Fruit fly (Drosophila melanogaster) whole organism, embryonic: ENCODE data around the gene CG44362.
A peak's percentile ranks its signal among the peaks of the same experiment; 100 is the strongest.

Experiments
- C15 ChIP-seq: fragments of 200-800 bp; sonication (Bioruptor generic); IDR thresholded peaks from 3 replicates; pipeline ENCODE4 v1.3.6; 2022; ENCODE audit warnings: missing biosample characterization, missing genetic modification characterization
- CG10979 ChIP-seq: fragments of 200-800 bp; sonication (Bioruptor generic); optimal IDR thresholded peaks from 2 replicates; lab custom pipeline; 2018; ENCODE audit warnings: missing biosample characterization, mild to moderate bottlenecking, missing genetic modification characterization, moderate library complexity
- CG11085 ChIP-seq: fragments of 200-800 bp; sonication (Bioruptor generic); IDR thresholded peaks from 2 replicates; pipeline ENCODE4 v1.3.6; 2022; ENCODE audit warnings: missing biosample characterization, missing genetic modification characterization
- CG11504 ChIP-seq: fragments of 200-800 bp; sonication (Bioruptor generic); optimal IDR thresholded peaks from 3 replicates; lab custom pipeline; 2019; ENCODE audit warnings: missing biosample characterization, mild to moderate bottlenecking, missing genetic modification characterization, moderate library complexity
- CG11695 ChIP-seq: fragments of 200-800 bp; sonication (Bioruptor generic); IDR thresholded peaks from 3 replicates; pipeline ENCODE4 v1.3.6; 2022; ENCODE audit warnings: missing biosample characterization, missing genetic modification characterization
- CG12391 ChIP-seq: fragments of 200-800 bp; sonication (Bioruptor generic); optimal IDR thresholded peaks from 3 replicates; lab custom pipeline; 2018; ENCODE audit warnings: missing biosample characterization, mild to moderate bottlenecking, missing genetic modification characterization, moderate library complexity
- CG14014 ChIP-seq: fragments of 200-800 bp; sonication (Bioruptor generic); IDR thresholded peaks from 2 replicates; pipeline ENCODE4 v1.3.6; 2022; ENCODE audit warnings: missing biosample characterization, missing genetic modification characterization
- CG15514 ChIP-seq: fragments of 200-800 bp; sonication (Bioruptor generic); optimal IDR thresholded peaks from 3 replicates; lab custom pipeline; 2017; ENCODE audit warnings: missing biosample characterization, missing genetic modification characterization, mild to moderate bottlenecking, moderate library complexity, missing genetic modification reagents
- CG17359 ChIP-seq: fragments of 200-800 bp; sonication (Bioruptor generic); optimal IDR thresholded peaks from 3 replicates; lab custom pipeline; 2018; ENCODE audit warnings: missing biosample characterization, mild to moderate bottlenecking, missing genetic modification characterization, moderate library complexity
- CG18599 ChIP-seq: fragments of 200-800 bp; sonication (Bioruptor generic); optimal IDR thresholded peaks from 3 replicates; lab custom pipeline; 2017; ENCODE audit warnings: missing biosample characterization, missing genetic modification characterization, mild to moderate bottlenecking, moderate library complexity, missing genetic modification reagents
- CG2678 ChIP-seq: fragments of 200-800 bp; sonication (Bioruptor generic); optimal IDR thresholded peaks from 3 replicates; lab custom pipeline; 2019; ENCODE audit warnings: missing biosample characterization, mild to moderate bottlenecking, missing genetic modification characterization, moderate library complexity
- CG2712 ChIP-seq: fragments of 200-800 bp; optimal IDR thresholded peaks from 3 replicates; lab custom pipeline; 2019; ENCODE audit warnings: missing biosample characterization, mild to moderate bottlenecking, missing genetic modification characterization, moderate library complexity
- CG30403 ChIP-seq: fragments of 200-800 bp; sonication (Bioruptor generic); optimal IDR thresholded peaks from 3 replicates; lab custom pipeline; 2016; ENCODE audit warnings: missing biosample characterization, missing genetic modification characterization
- CG32772 ChIP-seq: fragments of 200-800 bp; sonication (Bioruptor generic); IDR thresholded peaks from 2 replicates; pipeline ENCODE4 v1.3.6; 2022; ENCODE audit warnings: missing biosample characterization, missing genetic modification characterization
- CG3281 ChIP-seq: fragments of 200-800 bp; sonication (Bioruptor generic); optimal IDR thresholded peaks from 3 replicates; lab custom pipeline; 2017; ENCODE audit warnings: missing biosample characterization, mild to moderate bottlenecking, missing genetic modification characterization
- CG34224 ChIP-seq: fragments of 200-800 bp; sonication (Bioruptor generic); IDR thresholded peaks from 3 replicates; pipeline ENCODE4 v1.3.6; 2022; ENCODE audit warnings: missing biosample characterization, missing genetic modification characterization; ENCODE audit not compliant: partially characterized antibody
- CG4730 ChIP-seq: fragments of 200-800 bp; sonication (Bioruptor generic); IDR thresholded peaks from 2 replicates; pipeline ENCODE4 v1.3.6; 2022; ENCODE audit warnings: missing biosample characterization, missing genetic modification characterization
- CG6175 ChIP-seq: fragments of 200-800 bp; sonication (Bioruptor generic); IDR thresholded peaks from 3 replicates; pipeline ENCODE4 v1.3.6; 2022; ENCODE audit warnings: missing biosample characterization, missing genetic modification characterization
- CG6689 ChIP-seq: fragments of 200-800 bp; sonication (Bioruptor generic); IDR thresholded peaks from 2 replicates; pipeline ENCODE4 v1.3.6; 2022; ENCODE audit warnings: missing biosample characterization, missing genetic modification characterization
- CG7556 ChIP-seq: fragments of 200-800 bp; sonication (Bioruptor generic); optimal IDR thresholded peaks from 2 replicates; lab custom pipeline; 2017; ENCODE audit warnings: missing biosample characterization, mild to moderate bottlenecking, missing genetic modification characterization
- CG7745 ChIP-seq: fragments of 200-800 bp; sonication (Bioruptor generic); optimal IDR thresholded peaks from 2 replicates; lab custom pipeline; 2018; ENCODE audit warnings: missing biosample characterization, mild to moderate bottlenecking, missing genetic modification characterization, moderate library complexity
- CG9727 ChIP-seq: fragments of 200-800 bp; sonication (Bioruptor generic); optimal IDR thresholded peaks from 3 replicates; lab custom pipeline; 2017; ENCODE audit warnings: missing biosample characterization, mild to moderate bottlenecking, missing genetic modification characterization
- D ChIP-seq, 2 experiments: fragments of 200-800 bp in 1 of 2; fragments of >200 bp in 1 of 2; sonication (Bioruptor generic) in 1 of 2; optimal IDR thresholded peaks; 2 replicates in 1 of 2; 3 replicates in 1 of 2; lab custom pipeline; 2017; ENCODE audit warnings: mild to moderate bottlenecking in 1 of 2, missing biosample characterization in 1 of 2, missing genetic modification characterization in 1 of 2, missing genetic modification reagents in 1 of 2
- Ets65A ChIP-seq: fragments of 200-800 bp; sonication (Bioruptor generic); peaks from one replicate; lab custom pipeline; 2016; ENCODE audit warnings: missing biosample characterization, missing genetic modification characterization
- Fer1 ChIP-seq: fragments of 200-800 bp; sonication (Bioruptor generic); optimal IDR thresholded peaks from 2 replicates; lab custom pipeline; 2017; ENCODE audit warnings: missing biosample characterization, mild to moderate bottlenecking, missing genetic modification characterization
- Fer3 ChIP-seq: fragments of 200-800 bp; sonication (Bioruptor generic); optimal IDR thresholded peaks from 2 replicates; lab custom pipeline; 2018; ENCODE audit warnings: missing biosample characterization, mild to moderate bottlenecking, missing genetic modification characterization, moderate library complexity
- Hand ChIP-seq: fragments of 200-800 bp; sonication (Bioruptor generic); optimal IDR thresholded peaks from 2 replicates; lab custom pipeline; 2017; ENCODE audit warnings: mild to moderate bottlenecking, missing biosample characterization, missing genetic modification reagents, missing genetic modification characterization
- Hmr ChIP-seq: fragments of 200-800 bp; sonication (Bioruptor generic); optimal IDR thresholded peaks from 3 replicates; lab custom pipeline; 2017; ENCODE audit warnings: mild to moderate bottlenecking, missing biosample characterization, missing genetic modification reagents, missing genetic modification characterization
- Hr51 ChIP-seq, 2 experiments: fragments of 200-800 bp; sonication (Bioruptor generic); optimal IDR thresholded peaks; 2 replicates in 1 of 2; 3 replicates in 1 of 2; lab custom pipeline; 2016 to 2018; ENCODE audit warnings: missing biosample characterization in 2 of 2, missing genetic modification characterization in 2 of 2, mild to moderate bottlenecking in 1 of 2, moderate library complexity in 1 of 2
- Lhr ChIP-seq: fragments of 200-800 bp; sonication (Bioruptor generic); optimal IDR thresholded peaks from 3 replicates; lab custom pipeline; 2017; ENCODE audit warnings: mild to moderate bottlenecking, missing biosample characterization, missing genetic modification reagents, missing genetic modification characterization
- Med ChIP-seq: fragments of 200-800 bp; sonication (Bioruptor generic); peaks from one replicate; lab custom pipeline; 2016; ENCODE audit warnings: missing biosample characterization, missing genetic modification characterization, mild to moderate bottlenecking, inconsistent platforms, moderate library complexity
- Opbp ChIP-seq: fragments of 200-800 bp; sonication (Bioruptor generic); IDR thresholded peaks from 3 replicates; pipeline ENCODE4 v1.3.6; 2022; ENCODE audit warnings: missing biosample characterization, missing genetic modification characterization; ENCODE audit not compliant: partially characterized antibody
- Ptx1 ChIP-seq: fragments of 200-800 bp; sonication (Bioruptor generic); IDR thresholded peaks from 2 replicates; pipeline ENCODE4 v1.3.6; 2022; ENCODE audit warnings: missing biosample characterization, missing genetic modification characterization
- Sox102F ChIP-seq: fragments of 200-800 bp; sonication (Bioruptor generic); optimal IDR thresholded peaks from 2 replicates; lab custom pipeline; 2018; ENCODE audit warnings: missing biosample characterization, mild to moderate bottlenecking, missing genetic modification characterization, moderate library complexity
- Ssrp ChIP-seq: fragments of 200-800 bp; sonication (Bioruptor generic); optimal IDR thresholded peaks from 2 replicates; lab custom pipeline; 2018; ENCODE audit warnings: missing biosample characterization, mild to moderate bottlenecking, missing genetic modification characterization, moderate library complexity
- Xrp1 ChIP-seq: fragments of 200-800 bp; sonication (Bioruptor generic); IDR thresholded peaks from 2 replicates; pipeline ENCODE4 v1.3.6; 2022; ENCODE audit warnings: missing biosample characterization, missing genetic modification characterization
- br ChIP-seq: fragments of >200 bp; optimal IDR thresholded peaks from 2 replicates; lab custom pipeline; 2017
- dmrt99B ChIP-seq: fragments of 200-800 bp; sonication (Bioruptor generic); optimal IDR thresholded peaks from 2 replicates; lab custom pipeline; 2018; ENCODE audit warnings: missing biosample characterization, mild to moderate bottlenecking, missing genetic modification characterization, moderate library complexity
- dysf ChIP-seq: fragments of 200-800 bp; sonication (Bioruptor generic); IDR thresholded peaks from 3 replicates; pipeline ENCODE4 v1.3.6; 2022; ENCODE audit warnings: missing biosample characterization, missing genetic modification characterization
- fd96Cb ChIP-seq: fragments of 200-800 bp; sonication (Bioruptor generic); optimal IDR thresholded peaks from 2 replicates; lab custom pipeline; 2018; ENCODE audit warnings: missing biosample characterization, mild to moderate bottlenecking, missing genetic modification characterization, moderate library complexity
- gem ChIP-seq: fragments of 200-800 bp; sonication (Bioruptor generic); optimal IDR thresholded peaks from 2 replicates; lab custom pipeline; 2019; ENCODE audit warnings: missing biosample characterization, mild to moderate bottlenecking, missing genetic modification characterization, moderate library complexity
- lab ChIP-seq: fragments of 200-800 bp; sonication (Bioruptor generic); optimal IDR thresholded peaks from 3 replicates; lab custom pipeline; 2017; ENCODE audit warnings: missing biosample characterization, missing genetic modification characterization, mild to moderate bottlenecking, moderate library complexity, missing genetic modification reagents
- lilli ChIP-seq: fragments of 200-800 bp; sonication (Bioruptor generic); optimal IDR thresholded peaks from 3 replicates; lab custom pipeline; 2016; ENCODE audit warnings: missing biosample characterization, missing genetic modification characterization
- mld ChIP-seq: fragments of 200-800 bp; sonication (Bioruptor generic); IDR thresholded peaks from 3 replicates; pipeline ENCODE4 v1.3.6; 2022; ENCODE audit warnings: missing biosample characterization, missing genetic modification characterization; ENCODE audit not compliant: partially characterized antibody
- p53 ChIP-seq: fragments of 200-800 bp; sonication (Bioruptor generic); optimal IDR thresholded peaks from 2 replicates; lab custom pipeline; 2016; ENCODE audit warnings: missing biosample characterization, missing genetic modification characterization
- slbo ChIP-seq: fragments of 200-800 bp; sonication (Bioruptor generic); IDR thresholded peaks from 2 replicates; pipeline ENCODE4 v1.3.6; 2022; ENCODE audit warnings: missing biosample characterization, missing genetic modification characterization
- stc ChIP-seq: fragments of 200-800 bp; sonication (Bioruptor generic); IDR thresholded peaks from 2 replicates; pipeline ENCODE4 v1.3.6; 2022; ENCODE audit warnings: missing biosample characterization, missing genetic modification characterization
- unpg ChIP-seq: fragments of 200-800 bp; sonication (Bioruptor generic); optimal IDR thresholded peaks from 3 replicates; lab custom pipeline; 2018; ENCODE audit warnings: missing biosample characterization, mild to moderate bottlenecking, missing genetic modification characterization, moderate library complexity

CG44362 gene

DNA sequence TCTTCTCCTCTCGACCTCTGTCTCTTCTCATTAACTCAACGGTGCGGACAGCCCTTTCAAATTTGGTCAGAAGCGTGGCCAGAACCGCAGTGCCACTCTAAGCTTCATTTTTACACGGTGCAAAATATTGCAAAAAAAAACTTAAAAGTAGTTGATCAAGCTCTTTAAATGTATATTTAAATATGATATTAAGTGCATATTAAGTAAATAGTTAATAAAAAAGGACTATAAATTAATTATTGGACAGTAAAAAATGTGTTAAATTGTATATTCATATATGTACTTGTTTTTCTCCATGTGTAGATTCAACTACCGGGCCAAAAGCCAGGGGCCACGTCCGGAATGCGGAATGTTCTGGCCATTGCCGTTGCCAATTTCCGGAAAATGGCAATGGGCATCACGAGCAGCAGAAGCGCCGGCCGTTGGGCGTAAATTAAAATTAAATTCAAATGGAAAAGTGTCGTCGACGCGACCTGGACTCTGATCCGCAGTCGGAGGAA is at the start of gene CG44362:
Gene CG44362 (plus strand): TSS at position 450 of the 500 bp plus-strand sequence.
- no peak for TF ChIP-seq CG6175 (GFP tag; lab: Robert Waterston, UW)
- TF ChIP-seq lilli (GFP tag; lab: Kevin White, UChicago), result no peak
- TF ChIP-seq CG7745 (tag; lab: Kevin White, UChicago), result no peak
- peak; percentile 17 for TF ChIP-seq Sox102F (GFP tag; lab: Kevin White, UChicago)
- TF ChIP-seq CG15514 (GFP tag; lab: Kevin White, UChicago), result peak; percentile 23
- peak; percentile 7 for TF ChIP-seq fd96Cb (tag; lab: Kevin White, UChicago)
- TF ChIP-seq CG14014 (GFP tag; lab: Robert Waterston, UW), result 0 out of 2 replicates have a peak, but pooled peaks have one; percentile 29
- peak; percentile 11 for TF ChIP-seq CG30403
- peak; percentile 54 for TF ChIP-seq CG18599
- peak; percentile 5 for TF ChIP-seq dmrt99B (tag; lab: Kevin White, UChicago)
- TF ChIP-seq CG34224 (GFP tag; lab: Robert Waterston, UW), result no peak
- TF ChIP-seq p53 (GFP tag; lab: Kevin White, UChicago), result no peak
- TF ChIP-seq br, result no peak
- peak; percentile 8 for TF ChIP-seq Hand (GFP tag; lab: Kevin White, UChicago)
- no peak for TF ChIP-seq Ssrp
- TF ChIP-seq C15 (GFP tag; lab: Robert Waterston, UW), result no peak
- no peak for TF ChIP-seq CG11085
- no peak for TF ChIP-seq CG4730 (GFP tag; lab: Robert Waterston, UW)
- peak; percentile 37 for TF ChIP-seq Ptx1 (GFP tag; lab: Robert Waterston, UW)
- peak; percentile 43; the same call in 1 of the 2 replicates for TF ChIP-seq CG6689 (GFP tag; lab: Robert Waterston, UW)
- no peak for TF ChIP-seq stc (GFP tag; lab: Robert Waterston, UW)
- peak; percentile 51 for TF ChIP-seq Ets65A (GFP tag; lab: Kevin White, UChicago)
- TF ChIP-seq dysf (GFP tag; lab: Robert Waterston, UW), result no peak; the same call in 2 of the 3 replicates
- no peak for TF ChIP-seq Lhr (GFP tag; lab: Kevin White, UChicago)
- TF ChIP-seq CG11695, result peak; percentile 40; the same call in 1 of the 3 replicates
- TF ChIP-seq lab (GFP tag; lab: Kevin White, UChicago), result peak; percentile 23
- TF ChIP-seq CG7556 (GFP tag; lab: Kevin White, UChicago), result peak; percentile 31
- peak in 1 of 2 experiments; percentile 28 for TF ChIP-seq Hr51 (GFP tag; optimal IDR thresholded peaks at IDR 0.05; lab: Kevin White, UChicago)
- peak; percentile 33 for TF ChIP-seq CG11504 (tag; lab: Kevin White, UChicago)
- peak; percentile 32 for TF ChIP-seq Fer3
- TF ChIP-seq CG3281 (GFP tag; lab: Kevin White, UChicago), result peak; percentile 9
- peak; percentile 1 for TF ChIP-seq CG10979 (tag; lab: Kevin White, UChicago)
- TF ChIP-seq CG9727 (GFP tag; lab: Kevin White, UChicago), result peak; percentile 22
- TF ChIP-seq CG32772 (GFP tag; lab: Robert Waterston, UW), result 0 out of 2 replicates have a peak, but pooled peaks have one; percentile 19
- peak; percentile 51 for TF ChIP-seq Hmr
- peak; percentile 57 for TF ChIP-seq gem
- TF ChIP-seq CG17359, result peak; percentile 1
- peak; percentile 4 for TF ChIP-seq CG12391 (tag; lab: Kevin White, UChicago)
- no peak for TF ChIP-seq mld (GFP tag; lab: Robert Waterston, UW)
- peak; percentile 49 for TF ChIP-seq Fer1 (GFP tag; lab: Kevin White, UChicago)
- TF ChIP-seq D (optimal IDR thresholded peaks at IDR 0.05; lab: Kevin White, UChicago), result no peak
- peak; percentile 3 for TF ChIP-seq D (GFP tag; optimal IDR thresholded peaks at IDR 0.05; lab: Kevin White, UChicago)
- peak; percentile 0 for TF ChIP-seq unpg (GFP tag; lab: Kevin White, UChicago)
- TF ChIP-seq Med (GFP tag; lab: Kevin White, UChicago), result peak; percentile 49
- 0 out of 2 replicates have a peak, but pooled peaks have one; percentile 8 for TF ChIP-seq slbo (GFP tag; lab: Robert Waterston, UW)
- peak; percentile 9 for TF ChIP-seq CG2712
- TF ChIP-seq Xrp1, result peak; percentile 18; the same call in 1 of the 2 replicates
- TF ChIP-seq Opbp (GFP tag; lab: Robert Waterston, UW), result no peak
- peak; percentile 21 for TF ChIP-seq CG2678 (tag; lab: Kevin White, UChicago)
